Worm (Caenorhabditis elegans): Measurements from ENCODE around the gene clc-20.
A peak's percentile ranks its signal among the peaks of the same experiment; 100 is the strongest.

clc-20 gene

ce11 chrIII:861819-862356 lies 10.5 kb upstream of the clc-20 start, which contains the start of gene arx-4 (continued):
- TF ChIP-seq zag-1 (tag; optimal IDR thresholded peaks at IDR 0.05) (no peak), sox-4 (tag; optimal IDR thresholded peaks at IDR 0.05) (no peak), aha-1 (tag; optimal IDR thresholded peaks at IDR 0.05) (no peak), elt-3 (tag; optimal IDR thresholded peaks at IDR 0.05) (no peak), nhr-11 (tag; optimal IDR thresholded peaks at IDR 0.05) (no peak)

ce11 chrIII:868866-869265 lies 3.5 kb upstream of the clc-20 start:
- TF ChIP-seq fkh-4 (tag; optimal IDR thresholded peaks at IDR 0.05; ENCODE audit: borderline replicate concordance) (no peak), ztf-11 (tag; optimal IDR thresholded peaks at IDR 0.05) (peak in 1 of 2 experiments; percentile 45), fkh-10 (GFP tag; optimal IDR thresholded peaks at IDR 0.05) (no peak), lin-14 (GFP tag; optimal IDR thresholded peaks at IDR 0.05) (no peak), hlh-4 (tag; optimal IDR thresholded peaks at IDR 0.05) (no peak), alr-1 (tag; optimal IDR thresholded peaks at IDR 0.05; ENCODE audit: borderline replicate concordance) (no peak), zip-4 (GFP tag; optimal IDR thresholded peaks at IDR 0.05) (no peak)

ce11 chrIII:869869-870268 lies 2.5 kb upstream of the clc-20 start, which contains the start of gene T24C4.2:
Gene T24C4.2, minus strand, starts transcription at chrIII:869969.
- TF ChIP-seq efl-1 (optimal IDR thresholded peaks at IDR 0.05) (no peak), efl-1 (GFP tag; optimal IDR thresholded peaks at IDR 0.05 in 1 of 2) (peak in 1 of 2 experiments; percentile 73), lir-3 (tag; optimal IDR thresholded peaks at IDR 0.05; ENCODE audit: poor library complexity) (no peak)

- TF ChIP-seq ceh-8 (GFP tag; optimal IDR thresholded peaks at IDR 0.05) (no peak), efl-3 (GFP tag; optimal IDR thresholded peaks at IDR 0.05) (no peak), lir-3 (tag; optimal IDR thresholded peaks at IDR 0.05; ENCODE audit: poor library complexity) (no peak), ztf-4 (tag; optimal IDR thresholded peaks at IDR 0.05) (no peak), irx-1 (tag; optimal IDR thresholded peaks at IDR 0.05) (no peak), nhr-11 (tag; optimal IDR thresholded peaks at IDR 0.05) (no peak), hpl-2 (GFP tag; optimal IDR thresholded peaks at IDR 0.05) (no peak), tlp-1 (tag; optimal IDR thresholded peaks at IDR 0.05) (no peak), pag-3 (tag; optimal IDR thresholded peaks at IDR 0.05; ENCODE audit: borderline replicate concordance, insufficient read depth) (no peak), nhr-47 (tag; optimal IDR thresholded peaks at IDR 0.05) (no peak), nhr-237 (tag; optimal IDR thresholded peaks at IDR 0.05) (no peak), ceh-88 (GFP tag; IDR thresholded peaks at IDR 0.05) (no peak), elt-3 (tag; optimal IDR thresholded peaks at IDR 0.05) (no peak)
These were observed 1.8 kb upstream of the clc-20 start for ce11 chrIII:870555-870954.

ce11 chrIII:873432-873831 lies 1.0 kb downstream of the clc-20 start, which contains the start of gene clc-19:
Gene clc-19, minus strand, starts transcription at chrIII:873566.
- TF ChIP-seq jun-1 (tag; optimal IDR thresholded peaks at IDR 0.05) (no peak), hlh-4 (tag; optimal IDR thresholded peaks at IDR 0.05) (no peak), nhr-71 (tag; optimal IDR thresholded peaks at IDR 0.05) (no peak), ceh-88 (GFP tag; IDR thresholded peaks at IDR 0.05) (no peak), isw-1 (GFP tag; IDR thresholded peaks at IDR 0.05) (no peak), fos-1 (tag; optimal IDR thresholded peaks at IDR 0.05) (no peak), hpl-2 (GFP tag; optimal IDR thresholded peaks at IDR 0.05) (no peak)

ce11 chrIII:879634-880033 lies 7.3 kb downstream of the clc-20 start, which contains the start of the genes T24C4.5 and ucr-2.3:
Gene T24C4.5, minus strand, starts transcription at chrIII:879734.
Gene ucr-2.3, plus strand, starts transcription at chrIII:879860.
- no peak for TF ChIP-seq vab-15 (tag; optimal IDR thresholded peaks at IDR 0.05)
- TF ChIP-seq lin-35 (GFP tag; optimal IDR thresholded peaks at IDR 0.05): no peak

All from whole organism, L1 larva.